Worm (Caenorhabditis elegans): ENCODE results near the gene M176.4.
"Not testable (repeated sequence)": the region's sequence is repeated elsewhere in the genome, so short reads cannot be mapped to it uniquely, and the experiment has no call there.

Gene M176.4

ce11 chrII:9443522-9443921, 25.4 kb downstream of the M176.4 start, which contains the start of gene chil-15:
TSS of gene chil-15 (minus strand) at chrII:9443622.
- TF ChIP-seq fax-1 (tag; optimal IDR thresholded peaks at IDR 0.05), result no peak
- TF ChIP-seq che-1 (tag; optimal IDR thresholded peaks at IDR 0.05), result no peak
- TF ChIP-seq nhr-232 (tag; optimal IDR thresholded peaks at IDR 0.05), result no peak
- TF ChIP-seq ceh-2 (tag; optimal IDR thresholded peaks at IDR 0.05), result no peak
- TF ChIP-seq zip-5 (tag; optimal IDR thresholded peaks at IDR 0.05), result no peak
- no peak for TF ChIP-seq C08G9.2 (tag; optimal IDR thresholded peaks at IDR 0.05)
- no peak for TF ChIP-seq ets-4 (tag; optimal IDR thresholded peaks at IDR 0.05)
- TF ChIP-seq hlh-15 (tag; optimal IDR thresholded peaks at IDR 0.05), result no peak
- no peak for TF ChIP-seq sox-2 (GFP tag; IDR thresholded peaks at IDR 0.05)
- TF ChIP-seq ceh-9 (tag; optimal IDR thresholded peaks at IDR 0.05), result no peak
- no peak for TF ChIP-seq hlh-6 (tag; optimal IDR thresholded peaks at IDR 0.05)
- TF ChIP-seq ceh-24 (tag; optimal IDR thresholded peaks at IDR 0.05), result no peak
- TF ChIP-seq fkh-6 (tag; optimal IDR thresholded peaks at IDR 0.05), result no peak

- no peak for TF ChIP-seq zip-5 (tag; optimal IDR thresholded peaks at IDR 0.05)
- TF ChIP-seq ceh-24 (tag; optimal IDR thresholded peaks at IDR 0.05), result no peak
- no peak for TF ChIP-seq ttx-3 (tag; optimal IDR thresholded peaks at IDR 0.05)
- no peak for TF ChIP-seq nhr-11 (tag; optimal IDR thresholded peaks at IDR 0.05)
- no peak for TF ChIP-seq unc-86 (tag; optimal IDR thresholded peaks at IDR 0.05)
- no peak for TF ChIP-seq dve-1 (tag; optimal IDR thresholded peaks at IDR 0.05)
These were observed 27.2 kb downstream of the M176.4 start, which contains the start of gene R09D1.13 for ce11 chrII:9445368-9445767. TSS of gene R09D1.13 (minus strand) at chrII:9445468.

- TF ChIP-seq lin-11 (tag; optimal IDR thresholded peaks at IDR 0.05), result no peak
- no peak for TF ChIP-seq ceh-22 (tag; optimal IDR thresholded peaks at IDR 0.05)
- TF ChIP-seq pqm-1 (tag; optimal IDR thresholded peaks at IDR 0.05), result no peak
- TF ChIP-seq tbx-2 (tag; optimal IDR thresholded peaks at IDR 0.05), result no peak
- TF ChIP-seq hlh-15 (tag; optimal IDR thresholded peaks at IDR 0.05), result no peak
- TF ChIP-seq nhr-11 (tag; optimal IDR thresholded peaks at IDR 0.05), result no peak
- no peak for TF ChIP-seq ceh-19 (GFP tag; optimal IDR thresholded peaks at IDR 0.05)
- TF ChIP-seq npax-4 (tag; optimal IDR thresholded peaks at IDR 0.05), result no peak
These were observed 29.8 kb downstream of the M176.4 start, which contains the start of gene chil-18 for ce11 chrII:9447965-9448364. TSS of gene chil-18 (plus strand) at chrII:9448265.

ce11 chrII:9452172-9452571, 34.0 kb downstream of the M176.4 start, which contains the start of gene R09D1.12:
TSS of gene R09D1.12 (minus strand) at chrII:9452272.
- TF ChIP-seq hlh-8, ceh-31, sox-4 (tag; optimal IDR thresholded peaks at IDR 0.05): not testable (repeated sequence)

- TF ChIP-seq dve-1 (tag; optimal IDR thresholded peaks at IDR 0.05) (no peak), dmd-4 (tag; optimal IDR thresholded peaks at IDR 0.05; ENCODE audit: borderline replicate concordance) (no peak)
These were observed 36.1 kb downstream of the M176.4 start, which contains the start of gene chil-19 for ce11 chrII:9454304-9454703. TSS of gene chil-19 (minus strand) at chrII:9454404.

- not testable (repeated sequence) for TF ChIP-seq C38D4.7 (GFP tag; optimal IDR thresholded peaks at IDR 0.05); unc-42 (tag; optimal IDR thresholded peaks at IDR 0.05); pax-1 (tag; optimal IDR thresholded peaks at IDR 0.05)
These were observed 41.3 kb downstream of the M176.4 start, which contains the start of gene R09D1.14 for ce11 chrII:9459462-9459861. TSS of gene R09D1.14 (minus strand) at chrII:9459562.

ce11 chrII:9461881-9462280, 43.7 kb downstream of the M176.4 start, which contains the start of gene chil-21:
TSS of gene chil-21 (minus strand) at chrII:9461981.
- TF ChIP-seq elt-4, syd-9, lin-11 (tag; optimal IDR thresholded peaks at IDR 0.05): not testable (repeated sequence)
